Worm (Caenorhabditis elegans) whole organism, young adult: ENCODE results near the gene C48B4.10.

Experiments
- B0261.1 ChIP-seq: sonication (generic microtip); optimal IDR thresholded peaks from 2 replicates; lab custom pipeline; 2016; ENCODE audit warnings: mild to moderate bottlenecking, missing genetic modification characterization, moderate library complexity, missing compliant biosample characterization
- C06A6.2 ChIP-seq: fragments of 200-800 bp; sonication (Bioruptor generic); conservative IDR thresholded peaks from 2 replicates; pipeline ENCODE4 v1.3.6; 2022; ENCODE audit warnings: missing genetic modification characterization, missing compliant biosample characterization
- F22D6.2 ChIP-seq: sonication (generic microtip); optimal IDR thresholded peaks from 2 replicates; lab custom pipeline; 2016; ENCODE audit warnings: mild to moderate bottlenecking, missing genetic modification characterization, missing compliant biosample characterization
- F23B12.7 ChIP-seq: sonication (generic microtip); optimal IDR thresholded peaks from 2 replicates; lab custom pipeline; 2017; ENCODE audit warnings: missing genetic modification characterization, mild to moderate bottlenecking, missing compliant biosample characterization, antibody characterized with exemption, moderate library complexity; ENCODE audit not compliant: insufficient read depth
- F33H1.4 ChIP-seq: fragments of 200-800 bp; sonication (Bioruptor generic); IDR thresholded peaks from 2 replicates; pipeline ENCODE4 v1.3.6; 2022; ENCODE audit warnings: missing genetic modification reagents, missing genetic modification characterization, missing compliant biosample characterization
- F49E8.2 ChIP-seq: sonication (generic microtip); optimal IDR thresholded peaks from 3 replicates; lab custom pipeline; 2017; ENCODE audit warnings: missing genetic modification characterization, mild to moderate bottlenecking, missing compliant biosample characterization, antibody characterized with exemption, moderate library complexity; ENCODE audit not compliant: insufficient read depth
- K12H6.12 ChIP-seq: fragments of 200-800 bp; sonication (Bioruptor generic); optimal IDR thresholded peaks from 2 replicates; lab custom pipeline; 2018; ENCODE audit warnings: mild to moderate bottlenecking, missing genetic modification characterization, missing compliant biosample characterization
- Y53G8AR.9 ChIP-seq: fragments of 200-800 bp; sonication (Bioruptor generic); conservative IDR thresholded peaks from 2 replicates; pipeline ENCODE4 v1.3.6; 2022; ENCODE audit warnings: missing genetic modification reagents, missing genetic modification characterization, missing compliant biosample characterization
- Y67H2A.10 ChIP-seq: fragments of 200-800 bp; sonication (Bioruptor generic); conservative IDR thresholded peaks from 2 replicates; pipeline ENCODE4 v1.3.6; 2022; ENCODE audit warnings: missing genetic modification reagents, missing genetic modification characterization, missing compliant biosample characterization
- atf-7 ChIP-seq: sonication (generic microtip); optimal IDR thresholded peaks from 2 replicates; lab custom pipeline; 2017; ENCODE audit warnings: mild to moderate bottlenecking, missing genetic modification characterization, missing compliant biosample characterization
- attf-5 ChIP-seq: fragments of 200-800 bp; sonication (Bioruptor generic); optimal IDR thresholded peaks from 2 replicates; lab custom pipeline; 2018; ENCODE audit warnings: mild to moderate bottlenecking, missing genetic modification characterization, missing compliant biosample characterization
- bed-1 ChIP-seq: fragments of 200-800 bp; sonication (Bioruptor generic); IDR thresholded peaks from 2 replicates; pipeline ENCODE4 v1.3.6; 2022; ENCODE audit warnings: missing genetic modification reagents, missing genetic modification characterization, missing compliant biosample characterization
- cebp-1 ChIP-seq, 2 experiments: fragments of 200-800 bp in 1 of 2; sonication (Bioruptor generic) in 1 of 2; sonication (generic microtip) in 1 of 2; IDR thresholded peaks in 1 of 2; optimal IDR thresholded peaks in 1 of 2; 2 replicates each; pipeline versions ENCODE4 v1.3.6 to Lab custom; 2017 to 2022; ENCODE audit warnings: missing compliant biosample characterization in 2 of 2, missing genetic modification characterization in 2 of 2, mild to moderate bottlenecking in 1 of 2, missing genetic modification reagents in 1 of 2, moderate library complexity in 1 of 2
- chd-7 ChIP-seq: sonication (generic microtip); optimal IDR thresholded peaks from 2 replicates; lab custom pipeline; 2016; ENCODE audit warnings: mild to moderate bottlenecking, missing genetic modification characterization, moderate library complexity, missing compliant biosample characterization
- efl-1 ChIP-seq: fragments of 150-350 bp; optimal IDR thresholded peaks from 2 replicates; lab custom pipeline; 2014; ENCODE audit warnings: missing biosample characterization, missing genetic modification reagents, missing genetic modification characterization
- egl-44 ChIP-seq: fragments of 200-800 bp; sonication (Bioruptor generic); IDR thresholded peaks from 2 replicates; pipeline ENCODE4 v1.3.6; 2022; ENCODE audit warnings: missing genetic modification reagents, missing genetic modification characterization, missing compliant biosample characterization
- him-1 ChIP-seq: sonication (generic microtip); optimal IDR thresholded peaks from 2 replicates; lab custom pipeline; 2016; ENCODE audit warnings: missing genotype, missing genetic modification reagents, missing genetic modification characterization, missing compliant biosample characterization
- hlh-12 ChIP-seq: sonication (generic microtip); optimal IDR thresholded peaks from 2 replicates; lab custom pipeline; 2016; ENCODE audit warnings: missing genetic modification characterization, missing compliant biosample characterization
- hmg-1.2 ChIP-seq: fragments of 200-800 bp; sonication (Bioruptor generic); IDR thresholded peaks from 2 replicates; pipeline ENCODE4 v1.3.6; 2022; ENCODE audit warnings: missing genetic modification reagents, missing genetic modification characterization, missing compliant biosample characterization
- let-607 ChIP-seq, 2 experiments: fragments of 200-800 bp in 1 of 2; sonication (Bioruptor generic) in 1 of 2; sonication (generic microtip) in 1 of 2; optimal IDR thresholded peaks; 2 replicates each; lab custom pipeline; 2016 to 2018; ENCODE audit warnings: mild to moderate bottlenecking in 2 of 2, missing compliant biosample characterization in 2 of 2, missing genetic modification characterization in 2 of 2, moderate library complexity in 2 of 2, missing genotype in 1 of 2
- lin-26 ChIP-seq: fragments of 200-800 bp; sonication (Bioruptor generic); IDR thresholded peaks from 2 replicates; pipeline ENCODE4 v1.3.6; 2022; ENCODE audit warnings: missing genetic modification reagents, missing genetic modification characterization, missing compliant biosample characterization
- lsl-1 ChIP-seq: fragments of 200-800 bp; sonication (Bioruptor generic); optimal IDR thresholded peaks from 2 replicates; lab custom pipeline; 2018; ENCODE audit warnings: mild to moderate bottlenecking, missing genetic modification characterization, moderate library complexity, missing compliant biosample characterization
- lsy-27 ChIP-seq: sonication (generic microtip); optimal IDR thresholded peaks from 2 replicates; lab custom pipeline; 2017; ENCODE audit warnings: missing genetic modification characterization, mild to moderate bottlenecking, missing compliant biosample characterization, antibody characterized with exemption, missing genotype, borderline replicate concordance; ENCODE audit not compliant: insufficient read depth
- madf-10 ChIP-seq: sonication (generic microtip); optimal IDR thresholded peaks from 2 replicates; lab custom pipeline; 2016; ENCODE audit warnings: mild to moderate bottlenecking, missing genetic modification characterization, missing compliant biosample characterization
- madf-6 ChIP-seq: fragments of 200-800 bp; sonication (Bioruptor generic); IDR thresholded peaks from 2 replicates; pipeline ENCODE4 v1.3.6; 2022; ENCODE audit warnings: missing genetic modification reagents, missing genetic modification characterization, missing compliant biosample characterization
- madf-8 ChIP-seq: fragments of 200-800 bp; sonication (Bioruptor generic); conservative IDR thresholded peaks from 2 replicates; pipeline ENCODE4 v1.3.6; 2022; ENCODE audit warnings: missing genetic modification reagents, missing genetic modification characterization, missing compliant biosample characterization
- mcd-1 ChIP-seq: fragments of 200-800 bp; sonication (Bioruptor generic); IDR thresholded peaks from 2 replicates; pipeline ENCODE4 v1.3.6; 2022; ENCODE audit warnings: missing genetic modification reagents, missing genetic modification characterization, missing compliant biosample characterization
- nfyb-1 ChIP-seq: fragments of 200-800 bp; sonication (Bioruptor generic); IDR thresholded peaks from 2 replicates; pipeline ENCODE4 v1.3.6; 2022; ENCODE audit warnings: missing genetic modification reagents, missing genetic modification characterization, missing compliant biosample characterization
- nhr-179 ChIP-seq: sonication (generic microtip); optimal IDR thresholded peaks from 2 replicates; lab custom pipeline; 2016; ENCODE audit warnings: mild to moderate bottlenecking, missing genetic modification characterization, missing compliant biosample characterization
- nhr-90 ChIP-seq: sonication (generic microtip); optimal IDR thresholded peaks from 2 replicates; lab custom pipeline; 2016; ENCODE audit warnings: missing genotype, mild to moderate bottlenecking, missing genetic modification characterization, missing compliant biosample characterization
- repo-1 ChIP-seq: sonication (generic microtip); optimal IDR thresholded peaks from 2 replicates; lab custom pipeline; 2017; ENCODE audit warnings: mild to moderate bottlenecking, missing genetic modification characterization, missing compliant biosample characterization
- rpc-1 ChIP-seq, 2 experiments: fragments of 150-350 bp in 1 of 2; sonication (generic microtip) in 1 of 2; optimal IDR thresholded peaks; 2 replicates each; lab custom pipeline; 2014 to 2018; ENCODE audit warnings: missing biosample characterization in 1 of 2, missing genetic modification characterization in 1 of 2, missing genetic modification reagents in 1 of 2, missing genotype in 1 of 2
- snpc-1.3 ChIP-seq: sonication (generic microtip); optimal IDR thresholded peaks from 2 replicates; lab custom pipeline; 2017; ENCODE audit warnings: missing genetic modification characterization, mild to moderate bottlenecking, missing compliant biosample characterization, antibody characterized with exemption, moderate library complexity, missing genotype, missing genetic modification reagents; ENCODE audit not compliant: insufficient read depth
- snpc-3.4 ChIP-seq: sonication (generic microtip); optimal IDR thresholded peaks from 2 replicates; lab custom pipeline; 2017; ENCODE audit warnings: missing genetic modification characterization, mild to moderate bottlenecking, missing compliant biosample characterization, antibody characterized with exemption, moderate library complexity, missing genotype, missing genetic modification reagents
- unc-130 ChIP-seq: sonication (generic microtip); optimal IDR thresholded peaks from 2 replicates; lab custom pipeline; 2016; ENCODE audit warnings: missing genetic modification reagents, missing genetic modification characterization, missing compliant biosample characterization
- unc-62 ChIP-seq: fragments of 150-350 bp; optimal IDR thresholded peaks from 2 replicates; lab custom pipeline; 2014; ENCODE audit warnings: missing biosample characterization, missing genetic modification reagents, missing genetic modification characterization
- xnd-1 ChIP-seq: sonication (generic microtip); optimal IDR thresholded peaks from 2 replicates; lab custom pipeline; 2016; ENCODE audit warnings: missing genotype, missing genetic modification reagents, missing genetic modification characterization, missing compliant biosample characterization
- ztf-22 ChIP-seq: fragments of 200-800 bp; sonication (Bioruptor generic); optimal IDR thresholded peaks from 2 replicates; lab custom pipeline; 2018; ENCODE audit warnings: mild to moderate bottlenecking, missing genetic modification characterization, moderate library complexity, missing compliant biosample characterization

Gene C48B4.10

DNA sequence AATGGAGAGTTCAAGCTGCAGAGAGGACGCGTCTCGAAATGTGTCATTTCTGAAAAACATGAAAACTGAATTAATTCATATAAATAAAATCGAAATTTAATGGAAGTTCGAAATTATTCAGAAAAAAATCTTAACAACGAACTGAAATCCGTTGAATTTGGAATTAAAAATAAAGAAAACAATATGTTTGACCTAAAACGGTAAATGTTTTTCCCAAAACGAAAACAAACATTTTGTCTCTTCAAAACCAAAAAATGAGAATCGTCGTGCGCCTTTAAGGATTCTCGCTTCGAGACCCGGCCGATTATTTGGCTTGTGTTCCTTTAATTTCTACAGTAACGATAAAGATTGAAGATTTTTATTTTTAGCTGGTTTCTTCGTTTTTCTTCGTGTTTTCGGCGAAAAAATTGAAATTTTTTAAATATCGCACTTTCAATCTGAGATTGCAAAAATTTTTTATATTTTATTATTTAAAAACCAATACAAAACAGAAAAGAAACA, 4.9 kb downstream of the C48B4.10 start, which contains the start of gene C48B4.7:
C48B4.7 (minus strand) TSS at position 51 of the 501 bp plus-strand sequence.
- TF ChIP-seq chd-7 (no peak), lsl-1 (GFP tag; lab: Kevin White, UChicago) (peak; percentile 87), nfyb-1 (GFP tag; lab: Robert Waterston, UW) (no peak), madf-8 (GFP tag; lab: Robert Waterston, UW) (peak; percentile 78), F49E8.2 (tag; lab: Kevin White, UChicago) (peak; percentile 44), F33H1.4 (GFP tag; lab: Robert Waterston, UW) (peak; percentile 90), snpc-3.4 (tag; lab: Kevin White, UChicago) (peak; percentile 37), madf-6 (GFP tag; lab: Robert Waterston, UW) (peak; percentile 90), xnd-1 (peak; percentile 78), bed-1 (GFP tag; lab: Robert Waterston, UW) (no peak), snpc-1.3 (peak; percentile 14), efl-1 (GFP tag; lab: Kevin White, UChicago) (peak; percentile 31), him-1 (tag; lab: Kevin White, UChicago) (peak; percentile 64)

DNA sequence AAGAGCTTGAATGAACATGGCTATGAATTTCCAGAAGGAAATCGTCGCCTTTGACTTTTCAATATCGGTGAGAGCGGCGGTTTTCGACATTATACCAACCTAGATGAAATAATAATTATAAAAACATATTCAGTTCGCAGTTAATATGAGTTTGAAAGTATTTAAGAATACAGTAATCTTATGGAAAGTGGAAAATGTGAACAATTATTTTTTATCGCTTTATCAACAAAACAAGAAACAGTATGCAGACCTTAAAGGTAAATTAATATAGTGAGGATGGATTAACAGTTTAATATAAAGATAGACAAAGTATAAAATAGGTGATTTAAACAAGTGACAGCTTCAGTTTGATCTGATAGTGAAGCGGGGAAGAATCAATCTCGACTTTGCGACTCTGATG, 5.8 kb downstream of the C48B4.10 start, which contains the start of gene C48B4.6:
C48B4.6 (minus strand) TSS at position 101 of the 400 bp plus-strand sequence.
- TF ChIP-seq F23B12.7 (tag; lab: Kevin White, UChicago) (no peak), cebp-1 (GFP tag; IDR thresholded peaks at IDR 0.05; lab: Robert Waterston, UW) (no peak), cebp-1 (tag; optimal IDR thresholded peaks at IDR 0.05; lab: Kevin White, UChicago) (no peak), snpc-3.4 (tag; lab: Kevin White, UChicago) (no peak)

DNA sequence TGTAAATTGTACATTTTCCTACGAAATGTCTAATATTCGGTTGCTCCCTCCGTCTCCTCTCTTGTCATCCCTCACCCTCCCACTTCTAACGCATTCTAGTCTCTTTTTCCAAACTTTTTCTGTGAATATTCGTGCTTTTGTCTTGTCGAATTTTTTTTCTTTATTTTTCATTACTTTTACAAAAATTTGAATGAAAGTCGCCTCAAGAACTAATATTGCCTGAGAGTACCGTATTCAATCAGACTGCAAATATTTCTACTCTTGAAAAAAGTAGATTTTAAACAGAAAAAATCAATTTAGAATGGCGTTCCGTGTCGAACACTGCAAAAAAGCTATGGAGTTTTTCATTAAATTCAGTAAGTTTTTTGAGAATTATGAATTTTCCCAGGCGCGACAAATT, 8.0 kb downstream of the C48B4.10 start, which contains the start of gene ZK1098.11:
ZK1098.11 (plus strand) TSS at position 301 of the 400 bp plus-strand sequence.
- TF ChIP-seq Y67H2A.10 (GFP tag; lab: Robert Waterston, UW) (no peak), Y53G8AR.9 (GFP tag; lab: Robert Waterston, UW) (no peak), xnd-1 (no peak), F22D6.2 (tag; lab: Kevin White, UChicago) (no peak), unc-130 (GFP tag; lab: Kevin White, UChicago) (no peak), repo-1 (tag; lab: Kevin White, UChicago) (no peak), hmg-1.2 (GFP tag; lab: Robert Waterston, UW) (no peak)
- TF ChIP-seq, all 124 proteins: peak for 0

DNA sequence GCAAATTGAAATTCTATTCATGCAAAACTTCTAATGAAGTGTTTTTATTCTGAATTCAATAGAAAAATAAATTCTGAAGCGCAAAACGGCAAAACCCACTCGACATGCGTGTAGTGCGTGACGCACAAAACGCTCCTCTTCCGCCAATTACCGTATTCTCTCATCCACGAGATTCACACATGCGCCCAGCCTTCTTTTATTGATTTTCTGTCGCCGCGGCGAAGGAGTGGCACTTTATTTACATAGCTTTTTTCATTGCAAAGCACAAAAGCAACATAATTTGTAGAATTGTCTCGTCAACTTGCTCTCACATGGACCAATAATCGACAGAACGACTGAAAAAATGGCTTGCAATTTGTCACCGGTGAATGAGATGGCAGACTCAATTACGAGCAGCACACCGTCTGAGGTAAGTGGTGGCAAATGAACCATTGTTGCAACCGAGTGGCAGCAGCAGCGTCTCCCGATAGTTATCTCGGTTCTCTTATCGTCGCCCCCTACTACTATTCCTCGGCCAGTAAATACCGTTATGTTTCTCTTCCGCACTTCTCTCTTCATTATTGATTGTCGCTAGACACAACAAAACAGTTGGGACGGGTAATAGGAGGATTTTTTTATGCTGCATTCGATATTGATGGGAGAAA, 18.2 kb downstream of the C48B4.10 start, which contains the start of gene unc-16:
unc-16 (plus strand) TSS at position 243 of the 644 bp plus-strand sequence.
- TF ChIP-seq mcd-1 (GFP tag; lab: Robert Waterston, UW): peak; percentile 89
- TF ChIP-seq nhr-179 (tag; lab: Kevin White, UChicago): no peak
- TF ChIP-seq hmg-1.2 (GFP tag; lab: Robert Waterston, UW): peak; percentile 33; the same call in 1 of the 2 replicates
- no peak for TF ChIP-seq B0261.1 (tag; lab: Kevin White, UChicago)
- no peak for TF ChIP-seq egl-44 (GFP tag; lab: Robert Waterston, UW)
- peak; percentile 19 for TF ChIP-seq efl-1 (GFP tag; lab: Kevin White, UChicago)
- peak; percentile 72 for TF ChIP-seq K12H6.12 (tag; lab: Kevin White, UChicago)
- peak; percentile 51 to 58 for TF ChIP-seq let-607 (tag; optimal IDR thresholded peaks at IDR 0.05; lab: Kevin White, UChicago)
- peak; percentile 13 for TF ChIP-seq rpc-1 (optimal IDR thresholded peaks at IDR 0.05; lab: Kevin White, UChicago)
- no peak for TF ChIP-seq rpc-1 (tag; optimal IDR thresholded peaks at IDR 0.05; lab: Kevin White, UChicago)
- TF ChIP-seq C06A6.2 (GFP tag; lab: Robert Waterston, UW): 0 out of 2 replicates have a peak, but pooled peaks have one; percentile 31
- TF ChIP-seq hlh-12: no peak
- no peak for TF ChIP-seq ztf-22 (GFP tag; lab: Kevin White, UChicago)
- TF ChIP-seq attf-5 (GFP tag; lab: Kevin White, UChicago): peak; percentile 89
- TF ChIP-seq lin-26: peak; percentile 26; the same call in 1 of the 2 replicates
- peak; percentile 64; the same call in 1 of the 2 replicates for TF ChIP-seq Y67H2A.10 (GFP tag; lab: Robert Waterston, UW)
- TF ChIP-seq nhr-90 (tag; lab: Kevin White, UChicago): no peak
- TF ChIP-seq madf-10 (tag; lab: Kevin White, UChicago): peak; percentile 45
- TF ChIP-seq nfyb-1 (GFP tag; lab: Robert Waterston, UW): peak; percentile 85; the same call in 1 of the 2 replicates
- no peak for TF ChIP-seq atf-7
- peak; percentile 72 for TF ChIP-seq unc-62 (GFP tag; lab: Kevin White, UChicago)
- TF ChIP-seq lsy-27 (tag; lab: Kevin White, UChicago): no peak
- TF ChIP-seq Y53G8AR.9 (GFP tag; lab: Robert Waterston, UW): 0 out of 2 replicates have a peak, but pooled peaks have one; percentile 17
